Worm (Caenorhabditis elegans) whole organism, late embryonic: ENCODE data around the gene ugt-10.
"Not testable (repeated sequence)": the region's sequence is repeated elsewhere in the genome, so short reads cannot be mapped to it uniquely, and the experiment has no call there.

Experiments
- C08G9.2 ChIP-seq: sonication (generic microtip); optimal IDR thresholded peaks from 2 replicates; lab custom pipeline; 2016; ENCODE audit warnings: mild to moderate bottlenecking, missing genetic modification characterization, moderate library complexity, missing compliant biosample characterization
- ceh-48 ChIP-seq: sonication (generic microtip); optimal IDR thresholded peaks from 2 replicates; lab custom pipeline; 2016; ENCODE audit warnings: missing genetic modification characterization, inconsistent platforms, missing compliant biosample characterization
- elt-2 ChIP-seq: sonication (generic microtip); optimal IDR thresholded peaks from 2 replicates; lab custom pipeline; 2016; ENCODE audit warnings: missing genetic modification reagents, missing genetic modification characterization, missing compliant biosample characterization
- fkh-10 ChIP-seq: fragments of 150-350 bp; optimal IDR thresholded peaks from 2 replicates; lab custom pipeline; 2014; ENCODE audit warnings: missing biosample characterization, missing genetic modification reagents, missing genetic modification characterization

ce11 chrV:4900020-4900419, at the start of gene ugt-10:
- TF ChIP-seq fkh-10 (GFP tag; lab: Kevin White, UChicago); ceh-48 (tag; lab: Kevin White, UChicago); elt-2 (tag; lab: Kevin White, UChicago); C08G9.2 (tag; lab: Kevin White, UChicago): not testable (repeated sequence)
